Worm (Caenorhabditis elegans) whole organism, L2 larva: ENCODE data around the gene srh-214.

Source experiments
- C34F6.9 ChIP-seq: fragments of 150-350 bp; optimal IDR thresholded peaks from 2 replicates; lab custom pipeline; 2014; ENCODE audit warnings: missing biosample characterization, missing genetic modification characterization
- F13H6.1 ChIP-seq: sonication (generic microtip); optimal IDR thresholded peaks from 2 replicates; lab custom pipeline; 2016; ENCODE audit warnings: missing genetic modification characterization, missing compliant biosample characterization
- R02D3.7 ChIP-seq: fragments of 150-350 bp; optimal IDR thresholded peaks from 2 replicates; lab custom pipeline; 2014; ENCODE audit warnings: missing biosample characterization, missing genetic modification characterization
- Y55F3AM.14 ChIP-seq: fragments of 200-800 bp; sonication (Bioruptor generic); optimal IDR thresholded peaks from 2 replicates; lab custom pipeline; 2018; ENCODE audit warnings: mild to moderate bottlenecking, missing genetic modification characterization, missing compliant biosample characterization
- ZK546.5 ChIP-seq: sonication (generic microtip); optimal IDR thresholded peaks from 2 replicates; lab custom pipeline; 2017; ENCODE audit warnings: missing biosample characterization, missing genetic modification characterization
- aly-2 ChIP-seq: fragments of 150-350 bp; optimal IDR thresholded peaks from 2 replicates; lab custom pipeline; 2014; ENCODE audit warnings: missing biosample characterization, missing genetic modification characterization
- ceh-16 ChIP-seq: fragments of 150-350 bp; optimal IDR thresholded peaks from 2 replicates; lab custom pipeline; 2014; ENCODE audit warnings: missing biosample characterization, missing genetic modification characterization
- ceh-82 ChIP-seq: fragments of 150-350 bp; optimal IDR thresholded peaks from 2 replicates; lab custom pipeline; 2014; ENCODE audit warnings: missing biosample characterization, missing genetic modification characterization
- crh-2 ChIP-seq: sonication (generic microtip); optimal IDR thresholded peaks from 2 replicates; lab custom pipeline; 2017; ENCODE audit warnings: missing biosample characterization, missing genetic modification characterization
- dmd-4 ChIP-seq: sonication (generic microtip); optimal IDR thresholded peaks from 2 replicates; lab custom pipeline; 2017; ENCODE audit warnings: missing biosample characterization, missing genetic modification characterization
- elt-1 ChIP-seq: fragments of 150-350 bp; optimal IDR thresholded peaks from 2 replicates; lab custom pipeline; 2014; ENCODE audit warnings: missing biosample characterization, missing genetic modification characterization
- fos-1 ChIP-seq: fragments of 150-350 bp; optimal IDR thresholded peaks from 2 replicates; lab custom pipeline; 2014; ENCODE audit warnings: missing biosample characterization, missing genetic modification characterization
- gmeb-1 ChIP-seq: fragments of 150-350 bp; optimal IDR thresholded peaks from 2 replicates; lab custom pipeline; 2014; ENCODE audit warnings: missing biosample characterization, missing genetic modification characterization
- lin-13 ChIP-seq: fragments of 150-350 bp; optimal IDR thresholded peaks from 2 replicates; lab custom pipeline; 2014; ENCODE audit warnings: missing biosample characterization, missing genetic modification reagents, missing genetic modification characterization
- lin-39 ChIP-seq: fragments of 150-350 bp; optimal IDR thresholded peaks from 2 replicates; lab custom pipeline; 2014; ENCODE audit warnings: missing biosample characterization, missing genetic modification reagents, missing genetic modification characterization
- lsy-2 ChIP-seq, 2 experiments: fragments of 150-350 bp in 1 of 2; sonication (generic microtip) in 1 of 2; optimal IDR thresholded peaks; 2 replicates each; lab custom pipeline; 2014 to 2017; ENCODE audit warnings: missing biosample characterization in 2 of 2, missing genetic modification characterization in 2 of 2
- mab-5 ChIP-seq: fragments of 150-350 bp; optimal IDR thresholded peaks from 2 replicates; lab custom pipeline; 2014; ENCODE audit warnings: missing biosample characterization, missing genetic modification characterization
- mbf-1 ChIP-seq: sonication (generic microtip); optimal IDR thresholded peaks from 2 replicates; lab custom pipeline; 2017; ENCODE audit warnings: missing biosample characterization, missing genetic modification characterization
- mdl-1 ChIP-seq, 2 experiments: fragments of 150-350 bp in 1 of 2; sonication (generic microtip) in 1 of 2; optimal IDR thresholded peaks; 2 replicates each; lab custom pipeline; 2017; ENCODE audit warnings: missing biosample characterization in 2 of 2, missing genetic modification characterization in 2 of 2
- nhr-11 ChIP-seq: fragments of 150-350 bp; optimal IDR thresholded peaks from 2 replicates; lab custom pipeline; 2014; ENCODE audit warnings: missing biosample characterization, missing genetic modification characterization
- nhr-12 ChIP-seq: fragments of 150-350 bp; optimal IDR thresholded peaks from 2 replicates; lab custom pipeline; 2014; ENCODE audit warnings: missing biosample characterization, missing genetic modification characterization
- nhr-129 ChIP-seq: fragments of 150-350 bp; optimal IDR thresholded peaks from 2 replicates; lab custom pipeline; 2014; ENCODE audit warnings: missing biosample characterization, missing genetic modification characterization
- nhr-21 ChIP-seq: fragments of 150-350 bp; optimal IDR thresholded peaks from 2 replicates; lab custom pipeline; 2014; ENCODE audit warnings: missing biosample characterization, missing genetic modification characterization
- nhr-23 ChIP-seq: fragments of 150-350 bp; optimal IDR thresholded peaks from 2 replicates; lab custom pipeline; 2014; ENCODE audit warnings: missing biosample characterization, missing genetic modification reagents, missing genetic modification characterization
- nhr-237 ChIP-seq: fragments of 150-350 bp; optimal IDR thresholded peaks from 2 replicates; lab custom pipeline; 2014; ENCODE audit warnings: missing biosample characterization, missing genetic modification characterization
- nhr-25 ChIP-seq: fragments of 150-350 bp; sonication (generic microtip); optimal IDR thresholded peaks from 3 replicates; lab custom pipeline; 2014; ENCODE audit warnings: missing biosample characterization, missing genetic modification characterization
- nhr-6 ChIP-seq: fragments of 150-350 bp; optimal IDR thresholded peaks from 2 replicates; lab custom pipeline; 2014; ENCODE audit warnings: missing biosample characterization, missing genetic modification characterization
- nhr-77 ChIP-seq: fragments of 150-350 bp; optimal IDR thresholded peaks from 2 replicates; lab custom pipeline; 2014; ENCODE audit warnings: missing biosample characterization, missing genetic modification characterization
- sma-9 ChIP-seq, 2 experiments: fragments of 150-350 bp in 1 of 2; sonication (generic microtip) in 1 of 2; optimal IDR thresholded peaks; 2 replicates each; lab custom pipeline; 2014 to 2016; ENCODE audit warnings: missing genetic modification characterization in 2 of 2, mild to moderate bottlenecking in 1 of 2, missing biosample characterization in 1 of 2, missing compliant biosample characterization in 1 of 2, missing genetic modification reagents in 1 of 2, moderate library complexity in 1 of 2
- snpc-4 ChIP-seq: fragments of 150-350 bp; optimal IDR thresholded peaks from 2 replicates; lab custom pipeline; 2014; ENCODE audit warnings: missing biosample characterization, missing genetic modification characterization
- unc-39 ChIP-seq: fragments of 150-350 bp; optimal IDR thresholded peaks from 2 replicates; lab custom pipeline; 2014; ENCODE audit warnings: missing biosample characterization, missing genetic modification characterization
- unc-62 ChIP-seq: fragments of 150-350 bp; optimal IDR thresholded peaks from 2 replicates; lab custom pipeline; 2014; ENCODE audit warnings: missing biosample characterization, missing genetic modification reagents, missing genetic modification characterization
- zag-1 ChIP-seq: fragments of 150-350 bp; optimal IDR thresholded peaks from 2 replicates; lab custom pipeline; 2014; ENCODE audit warnings: missing biosample characterization, missing genetic modification characterization
- ztf-1 ChIP-seq: fragments of 200-800 bp; sonication (Bioruptor generic); conservative IDR thresholded peaks from 2 replicates; pipeline ENCODE4 v1.3.6; 2022; ENCODE audit warnings: missing genetic modification characterization, missing compliant biosample characterization
- ztf-4 ChIP-seq: fragments of 150-350 bp; optimal IDR thresholded peaks from 2 replicates; lab custom pipeline; 2014; ENCODE audit warnings: missing biosample characterization, missing genetic modification characterization

Gene srh-214

ce11 chrV:16840283-16840682 lies 10.7 kb upstream of the srh-214 start:
- TF ChIP-seq fos-1 (tag; lab: Kevin White, UChicago), result peak; percentile 76
- no peak for TF ChIP-seq nhr-25
- TF ChIP-seq sma-9 (GFP tag; optimal IDR thresholded peaks at IDR 0.05; lab: Kevin White, UChicago), result peak; percentile 50
- TF ChIP-seq sma-9 (tag; optimal IDR thresholded peaks at IDR 0.05; lab: Kevin White, UChicago), result no peak

- TF ChIP-seq Y55F3AM.14 (GFP tag; lab: Kevin White, UChicago), result no peak
- no peak for TF ChIP-seq C34F6.9 (tag; lab: Kevin White, UChicago)
- no peak for TF ChIP-seq nhr-23 (tag; lab: Kevin White, UChicago)
- no peak for TF ChIP-seq nhr-12
- no peak for TF ChIP-seq nhr-129 (tag; lab: Kevin White, UChicago)
- TF ChIP-seq elt-1, result no peak
- TF ChIP-seq F13H6.1, result no peak
- TF ChIP-seq nhr-11, result no peak
- no peak for TF ChIP-seq nhr-25
- no peak for TF ChIP-seq ceh-82 (tag; lab: Kevin White, UChicago)
- TF ChIP-seq lin-39 (tag; lab: Kevin White, UChicago), result no peak
- TF ChIP-seq nhr-21 (tag; lab: Kevin White, UChicago), result no peak
- TF ChIP-seq ZK546.5 (tag; lab: Kevin White, UChicago), result no peak
- no peak for TF ChIP-seq zag-1
- TF ChIP-seq snpc-4 (tag; lab: Kevin White, UChicago), result no peak
- TF ChIP-seq mdl-1 (tag; optimal IDR thresholded peaks at IDR 0.05; lab: Kevin White, UChicago), result no peak
- TF ChIP-seq lsy-2 (tag; optimal IDR thresholded peaks at IDR 0.05; lab: Kevin White, UChicago), result no peak
- TF ChIP-seq ztf-1, result no peak
Measured at ce11 chrV:16838435-16838834, 8.9 kb upstream of the srh-214 start.

ce11 chrV:16836100-16836499 lies 6.5 kb upstream of the srh-214 start:
- no peak for TF ChIP-seq lin-39 (tag; lab: Kevin White, UChicago)
- TF ChIP-seq fos-1 (tag; lab: Kevin White, UChicago), result no peak
- no peak for TF ChIP-seq dmd-4 (tag; lab: Kevin White, UChicago)
- no peak for TF ChIP-seq nhr-12
- TF ChIP-seq R02D3.7 (tag; lab: Kevin White, UChicago), result no peak
- TF ChIP-seq gmeb-1 (tag; lab: Kevin White, UChicago), result no peak
- TF ChIP-seq ztf-4, result no peak
- TF ChIP-seq ceh-16 (tag; lab: Kevin White, UChicago), result no peak
- no peak for TF ChIP-seq Y55F3AM.14 (GFP tag; lab: Kevin White, UChicago)

ce11 chrV:16834989-16835388 lies 5.4 kb upstream of the srh-214 start, which contains the start of gene tni-3:
TSS of gene tni-3 (minus strand) at chrV:16835128.
- TF ChIP-seq mab-5 (tag; lab: Kevin White, UChicago) (no peak), crh-2 (no peak), nhr-21 (tag; lab: Kevin White, UChicago) (no peak), lin-13 (GFP tag; lab: Kevin White, UChicago) (no peak), aly-2 (tag; lab: Kevin White, UChicago) (no peak), ceh-16 (tag; lab: Kevin White, UChicago) (no peak), mdl-1 (tag; optimal IDR thresholded peaks at IDR 0.05; lab: Kevin White, UChicago) (no peak), snpc-4 (tag; lab: Kevin White, UChicago) (no peak), unc-62 (GFP tag; lab: Kevin White, UChicago) (no peak), nhr-77 (tag; lab: Kevin White, UChicago) (no peak)

- TF ChIP-seq nhr-237, result no peak
- TF ChIP-seq lin-13 (GFP tag; lab: Kevin White, UChicago), result no peak
- no peak for TF ChIP-seq ztf-1
- no peak for TF ChIP-seq mdl-1 (tag; optimal IDR thresholded peaks at IDR 0.05; lab: Kevin White, UChicago)
- no peak for TF ChIP-seq nhr-6 (tag; lab: Kevin White, UChicago)
- no peak for TF ChIP-seq elt-1
- no peak for TF ChIP-seq R02D3.7 (tag; lab: Kevin White, UChicago)
- no peak for TF ChIP-seq mbf-1 (tag; lab: Kevin White, UChicago)
- TF ChIP-seq unc-39, result no peak
- TF ChIP-seq nhr-25, result no peak
- TF ChIP-seq nhr-12, result no peak
- TF ChIP-seq nhr-11, result no peak
- TF ChIP-seq nhr-21 (tag; lab: Kevin White, UChicago), result no peak
Measured at ce11 chrV:16833672-16834071, 4.1 kb upstream of the srh-214 start.
